Worm (Caenorhabditis elegans) whole organism, young adult: Measurements from ENCODE around the gene set-2.
A peak's percentile ranks its signal among the peaks of the same experiment; 100 is the strongest.

Source experiments
- B0261.1 ChIP-seq: sonication (generic microtip); optimal IDR thresholded peaks from 2 replicates; lab custom pipeline; 2016; ENCODE audit warnings: mild to moderate bottlenecking, missing genetic modification characterization, moderate library complexity, missing compliant biosample characterization
- B0336.3 ChIP-seq: fragments of 200-800 bp; sonication (Bioruptor generic); IDR thresholded peaks from 2 replicates; pipeline ENCODE4 v1.3.6; 2022; ENCODE audit warnings: missing genetic modification characterization, missing compliant biosample characterization
- D2030.7 ChIP-seq: fragments of 200-800 bp; sonication (Bioruptor generic); IDR thresholded peaks from 2 replicates; pipeline ENCODE4 v1.3.6; 2022; ENCODE audit warnings: missing genetic modification reagents, missing genetic modification characterization, missing compliant biosample characterization
- F33H1.4 ChIP-seq: fragments of 200-800 bp; sonication (Bioruptor generic); IDR thresholded peaks from 2 replicates; pipeline ENCODE4 v1.3.6; 2022; ENCODE audit warnings: missing genetic modification reagents, missing genetic modification characterization, missing compliant biosample characterization
- F37B4.10 ChIP-seq: fragments of 200-800 bp; sonication (Bioruptor generic); IDR thresholded peaks from 2 replicates; pipeline ENCODE4 v1.3.6; 2022; ENCODE audit warnings: missing genetic modification characterization, missing compliant biosample characterization
- F49E8.2 ChIP-seq: sonication (generic microtip); optimal IDR thresholded peaks from 3 replicates; lab custom pipeline; 2017; ENCODE audit warnings: missing genetic modification characterization, mild to moderate bottlenecking, missing compliant biosample characterization, antibody characterized with exemption, moderate library complexity; ENCODE audit not compliant: insufficient read depth
- K12H6.12 ChIP-seq: fragments of 200-800 bp; sonication (Bioruptor generic); optimal IDR thresholded peaks from 2 replicates; lab custom pipeline; 2018; ENCODE audit warnings: mild to moderate bottlenecking, missing genetic modification characterization, missing compliant biosample characterization
- Y53G8AR.9 ChIP-seq: fragments of 200-800 bp; sonication (Bioruptor generic); conservative IDR thresholded peaks from 2 replicates; pipeline ENCODE4 v1.3.6; 2022; ENCODE audit warnings: missing genetic modification reagents, missing genetic modification characterization, missing compliant biosample characterization
- Y95B8A.8 ChIP-seq: fragments of 200-800 bp; sonication (Bioruptor generic); IDR thresholded peaks from 2 replicates; pipeline ENCODE4 v1.3.6; 2022; ENCODE audit warnings: missing genetic modification reagents, missing genetic modification characterization, missing compliant biosample characterization
- atf-7 ChIP-seq: sonication (generic microtip); optimal IDR thresholded peaks from 2 replicates; lab custom pipeline; 2017; ENCODE audit warnings: mild to moderate bottlenecking, missing genetic modification characterization, missing compliant biosample characterization
- die-1 ChIP-seq: sonication (generic microtip); optimal IDR thresholded peaks from 2 replicates; lab custom pipeline; 2016; ENCODE audit warnings: missing genotype, mild to moderate bottlenecking, missing genetic modification characterization, missing compliant biosample characterization
- dox-1 ChIP-seq: fragments of 200-800 bp; sonication (Bioruptor generic); IDR thresholded peaks from 2 replicates; pipeline ENCODE4 v1.3.6; 2022; ENCODE audit warnings: missing genetic modification reagents, missing genetic modification characterization, missing compliant biosample characterization
- dpl-1 ChIP-seq: fragments of 150-350 bp; optimal IDR thresholded peaks from 2 replicates; lab custom pipeline; 2014; ENCODE audit warnings: missing biosample characterization, missing genetic modification reagents, missing genetic modification characterization
- efl-1 ChIP-seq: fragments of 150-350 bp; optimal IDR thresholded peaks from 2 replicates; lab custom pipeline; 2014; ENCODE audit warnings: missing biosample characterization, missing genetic modification reagents, missing genetic modification characterization
- ekl-4 ChIP-seq: fragments of 200-800 bp; sonication (Bioruptor generic); IDR thresholded peaks from 2 replicates; pipeline ENCODE4 v1.3.6; 2022; ENCODE audit warnings: missing genetic modification reagents, missing genetic modification characterization, missing compliant biosample characterization
- him-1 ChIP-seq: sonication (generic microtip); optimal IDR thresholded peaks from 2 replicates; lab custom pipeline; 2016; ENCODE audit warnings: missing genotype, missing genetic modification reagents, missing genetic modification characterization, missing compliant biosample characterization
- hlh-12 ChIP-seq: sonication (generic microtip); optimal IDR thresholded peaks from 2 replicates; lab custom pipeline; 2016; ENCODE audit warnings: missing genetic modification characterization, missing compliant biosample characterization
- hsf-1 ChIP-seq: fragments of 200-800 bp; sonication (Bioruptor generic); IDR thresholded peaks from 2 replicates; pipeline ENCODE4 v1.3.6; 2022; ENCODE audit warnings: missing genetic modification reagents, missing genetic modification characterization, missing compliant biosample characterization
- let-526 ChIP-seq: fragments of 200-800 bp; sonication (Bioruptor generic); IDR thresholded peaks from 2 replicates; pipeline ENCODE4 v1.3.6; 2022; ENCODE audit warnings: missing genetic modification reagents, missing genetic modification characterization, missing compliant biosample characterization
- lin-35 ChIP-seq, 3 experiments: fragments of 150-350 bp in 2 of 3; sonication (generic microtip) in 1 of 3; optimal IDR thresholded peaks; 2 replicates each; lab custom pipeline; 2014 to 2018; ENCODE audit warnings: missing biosample characterization in 3 of 3, missing genetic modification characterization in 3 of 3, missing genetic modification reagents in 3 of 3
- lin-40 ChIP-seq: sonication (generic microtip); optimal IDR thresholded peaks from 2 replicates; lab custom pipeline; 2016; ENCODE audit warnings: missing genetic modification characterization, mild to moderate bottlenecking, missing compliant biosample characterization, missing genotype, missing genetic modification reagents
- lin-54 ChIP-seq: fragments of 200-800 bp; sonication (Bioruptor generic); optimal IDR thresholded peaks from 2 replicates; lab custom pipeline; 2018; ENCODE audit warnings: mild to moderate bottlenecking, missing genetic modification characterization, missing compliant biosample characterization
- lsl-1 ChIP-seq: fragments of 200-800 bp; sonication (Bioruptor generic); optimal IDR thresholded peaks from 2 replicates; lab custom pipeline; 2018; ENCODE audit warnings: mild to moderate bottlenecking, missing genetic modification characterization, moderate library complexity, missing compliant biosample characterization
- madf-6 ChIP-seq: fragments of 200-800 bp; sonication (Bioruptor generic); IDR thresholded peaks from 2 replicates; pipeline ENCODE4 v1.3.6; 2022; ENCODE audit warnings: missing genetic modification reagents, missing genetic modification characterization, missing compliant biosample characterization
- mcd-1 ChIP-seq: fragments of 200-800 bp; sonication (Bioruptor generic); IDR thresholded peaks from 2 replicates; pipeline ENCODE4 v1.3.6; 2022; ENCODE audit warnings: missing genetic modification reagents, missing genetic modification characterization, missing compliant biosample characterization
- nfyb-1 ChIP-seq: fragments of 200-800 bp; sonication (Bioruptor generic); IDR thresholded peaks from 2 replicates; pipeline ENCODE4 v1.3.6; 2022; ENCODE audit warnings: missing genetic modification reagents, missing genetic modification characterization, missing compliant biosample characterization
- nhr-179 ChIP-seq: sonication (generic microtip); optimal IDR thresholded peaks from 2 replicates; lab custom pipeline; 2016; ENCODE audit warnings: mild to moderate bottlenecking, missing genetic modification characterization, missing compliant biosample characterization
- nhr-80 ChIP-seq: sonication (generic microtip); optimal IDR thresholded peaks from 2 replicates; lab custom pipeline; 2016; ENCODE audit warnings: missing genetic modification characterization, missing compliant biosample characterization
- nhr-90 ChIP-seq: sonication (generic microtip); optimal IDR thresholded peaks from 2 replicates; lab custom pipeline; 2016; ENCODE audit warnings: missing genotype, mild to moderate bottlenecking, missing genetic modification characterization, missing compliant biosample characterization
- snpc-1.1 ChIP-seq: sonication (generic microtip); optimal IDR thresholded peaks from 2 replicates; lab custom pipeline; 2017; ENCODE audit warnings: missing genetic modification characterization, mild to moderate bottlenecking, missing compliant biosample characterization, antibody characterized with exemption, moderate library complexity, missing genotype, missing genetic modification reagents; ENCODE audit not compliant: insufficient read depth
- snpc-4 ChIP-seq, 5 experiments: fragments of 150-350 bp in 1 of 5; sonication (generic microtip) in 4 of 5; optimal IDR thresholded peaks; 2 replicates each; lab custom pipeline; 2014 to 2018; ENCODE audit warnings: missing genetic modification characterization in 5 of 5, missing biosample characterization in 3 of 5, antibody characterized with exemption in 2 of 5, mild to moderate bottlenecking in 2 of 5, missing compliant biosample characterization in 2 of 5, missing genotype in 2 of 5, moderate library complexity in 2 of 5, missing genetic modification reagents in 1 of 5
- xnd-1 ChIP-seq: sonication (generic microtip); optimal IDR thresholded peaks from 2 replicates; lab custom pipeline; 2016; ENCODE audit warnings: missing genotype, missing genetic modification reagents, missing genetic modification characterization, missing compliant biosample characterization
- ztf-28 ChIP-seq: fragments of 200-800 bp; sonication (Bioruptor generic); IDR thresholded peaks from 2 replicates; pipeline ENCODE4 v1.3.6; 2022; ENCODE audit warnings: missing genetic modification reagents, missing genetic modification characterization, missing compliant biosample characterization

set-2 gene

DNA sequence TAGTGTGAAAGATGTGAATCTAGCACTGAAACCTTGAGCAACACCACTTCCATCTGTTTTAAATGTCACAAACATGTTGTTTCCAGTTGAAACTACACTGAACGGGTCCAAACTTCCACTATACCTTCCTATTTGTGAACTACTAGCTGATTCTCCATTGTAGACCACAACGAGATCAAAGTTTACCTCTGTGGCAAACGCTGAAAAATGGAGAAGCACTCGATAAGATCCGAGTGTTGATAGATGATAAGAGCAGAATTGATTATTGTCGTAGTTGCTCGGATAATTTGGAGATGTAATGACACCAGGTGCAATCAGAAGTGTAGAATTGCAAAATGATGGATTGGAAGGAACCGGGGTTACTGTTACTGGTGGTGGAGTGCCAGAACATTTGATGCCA is 48.0 kb downstream of the set-2 start:
- TF ChIP-seq lin-40 (no peak), F49E8.2 (tag; lab: Kevin White, UChicago) (no peak), lsl-1 (GFP tag; lab: Kevin White, UChicago) (no peak), K12H6.12 (tag; lab: Kevin White, UChicago) (no peak), nhr-80 (tag; lab: Kevin White, UChicago) (peak; percentile 32)

DNA sequence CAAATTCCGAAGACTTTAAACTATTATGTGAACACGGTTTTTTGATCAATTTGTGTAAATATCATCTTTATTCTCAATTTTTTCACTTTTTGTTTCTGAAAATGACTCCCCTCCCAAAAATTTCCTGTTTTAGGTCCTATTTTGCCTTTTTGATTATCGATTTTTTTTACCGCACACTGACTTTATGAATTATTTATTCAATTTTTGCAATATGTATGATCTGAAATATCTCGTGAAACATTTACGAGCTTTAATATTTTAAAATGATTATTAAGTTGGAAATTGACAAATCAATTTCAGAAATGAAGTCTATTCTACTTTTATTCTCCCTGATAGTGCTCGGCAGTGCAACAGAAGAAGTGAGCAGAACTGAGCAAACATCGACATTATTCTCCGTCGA is 50.6 kb downstream of the set-2 start, which contains the start of gene C35D10.1:
Gene C35D10.1 (plus strand): TSS at position 301 of the 400 bp plus-strand sequence.
- no peak for TF ChIP-seq let-526 (GFP tag; lab: Robert Waterston, UW)
- TF ChIP-seq die-1: no peak
- no peak for TF ChIP-seq ztf-28
- no peak for TF ChIP-seq hlh-12 (tag; lab: Kevin White, UChicago)
- 0 out of 2 replicates have a peak, but pooled peaks have one; percentile 26 for TF ChIP-seq B0336.3 (GFP tag; lab: Robert Waterston, UW)
- TF ChIP-seq F49E8.2 (tag; lab: Kevin White, UChicago): peak; percentile 36
- no peak for TF ChIP-seq F37B4.10 (GFP tag; lab: Robert Waterston, UW)
- no peak for TF ChIP-seq B0261.1 (tag; lab: Kevin White, UChicago)
- peak; percentile 42; the same call in 1 of the 2 replicates for TF ChIP-seq madf-6 (GFP tag; lab: Robert Waterston, UW)
- TF ChIP-seq xnd-1 (tag; lab: Kevin White, UChicago): peak; percentile 11
- 0 out of 2 replicates have a peak, but pooled peaks have one; percentile 37 for TF ChIP-seq Y53G8AR.9 (GFP tag; lab: Robert Waterston, UW)
- TF ChIP-seq atf-7 (tag; lab: Kevin White, UChicago): no peak
- TF ChIP-seq ekl-4 (GFP tag; lab: Robert Waterston, UW): 0 out of 2 replicates have a peak, but pooled peaks have one; percentile 20
- TF ChIP-seq hsf-1: no peak

DNA sequence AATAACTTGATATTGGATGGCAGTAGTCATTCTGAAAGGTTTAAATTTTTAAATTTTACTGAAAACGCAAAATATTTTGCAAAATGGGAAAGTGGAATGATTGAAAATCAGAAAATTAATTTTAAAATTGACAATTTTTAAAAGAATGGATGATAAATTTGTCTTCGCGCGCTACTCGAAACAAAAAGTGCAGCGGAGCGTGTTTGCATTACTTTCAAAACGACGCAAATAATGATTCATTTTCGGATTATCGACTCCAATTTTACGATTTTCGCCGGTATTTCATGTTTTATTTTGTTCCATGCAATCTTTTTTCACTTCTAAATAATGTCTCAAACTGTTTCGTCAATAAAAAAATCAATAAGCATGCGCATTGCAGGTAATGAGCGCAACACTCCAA is 51.7 kb downstream of the set-2 start, which contains the start of the genes tost-1 and arx-6:
Gene tost-1 (minus strand): TSS at position 31 of the 400 bp plus-strand sequence.
Gene arx-6 (plus strand): TSS at position 378 of the 400 bp plus-strand sequence.
- peak; percentile 37 for TF ChIP-seq lsl-1 (GFP tag; lab: Kevin White, UChicago)
- TF ChIP-seq efl-1 (GFP tag; lab: Kevin White, UChicago): peak; percentile 76
- TF ChIP-seq madf-6 (GFP tag; lab: Robert Waterston, UW): peak; percentile 63
- TF ChIP-seq F33H1.4 (GFP tag; lab: Robert Waterston, UW): 0 out of 2 replicates have a peak, but pooled peaks have one; percentile 18
- TF ChIP-seq dpl-1 (GFP tag; lab: Kevin White, UChicago): peak; percentile 44
- TF ChIP-seq dox-1: 0 out of 2 replicates have a peak, but pooled peaks have one; percentile 11
- no peak for TF ChIP-seq snpc-1.1 (tag; lab: Kevin White, UChicago)
- peak; percentile 48; the same call in 1 of the 2 replicates for TF ChIP-seq D2030.7 (GFP tag; lab: Robert Waterston, UW)
- no peak for TF ChIP-seq nfyb-1
- no peak for TF ChIP-seq Y95B8A.8
- peak; percentile 15 for TF ChIP-seq him-1 (tag; lab: Kevin White, UChicago)
- no peak for TF ChIP-seq snpc-4 (GFP tag; optimal IDR thresholded peaks at IDR 0.05; lab: Kevin White, UChicago)
- TF ChIP-seq snpc-4 (tag; optimal IDR thresholded peaks at IDR 0.05; lab: Kevin White, UChicago): no peak
- TF ChIP-seq mcd-1 (GFP tag; lab: Robert Waterston, UW): peak; percentile 86
- peak in 1 of 3 experiments; percentile 52 for TF ChIP-seq lin-35 (GFP tag; optimal IDR thresholded peaks at IDR 0.05; lab: Kevin White, UChicago)
- TF ChIP-seq nhr-90: no peak
- TF ChIP-seq lin-54 (GFP tag; lab: Kevin White, UChicago): peak; percentile 69
- no peak for TF ChIP-seq nhr-179 (tag; lab: Kevin White, UChicago)
- TF ChIP-seq, all 124 proteins: peak for 11
